Worm (Caenorhabditis elegans) whole organism, early embryonic: ENCODE data around the gene bath-15.

Experiments
- B0310.2 ChIP-seq: sonication (generic microtip); optimal IDR thresholded peaks from 2 replicates; lab custom pipeline; 2016; ENCODE audit warnings: mild to moderate bottlenecking, missing genetic modification characterization, missing compliant biosample characterization
- F13C5.2 ChIP-seq: sonication (generic microtip); optimal IDR thresholded peaks from 2 replicates; lab custom pipeline; 2017; ENCODE audit warnings: mild to moderate bottlenecking, missing genetic modification characterization, inconsistent platforms, missing compliant biosample characterization
- aly-1 ChIP-seq: sonication (generic microtip); optimal IDR thresholded peaks from 2 replicates; lab custom pipeline; 2016; ENCODE audit warnings: missing genetic modification characterization, missing compliant biosample characterization
- ama-1 ChIP-seq: fragments of 150-350 bp; optimal IDR thresholded peaks from 2 replicates; lab custom pipeline; 2014
- ceh-13 ChIP-seq: fragments of 200-800 bp; sonication (Bioruptor generic); optimal IDR thresholded peaks from 2 replicates; lab custom pipeline; 2018; ENCODE audit warnings: mild to moderate bottlenecking, missing genetic modification characterization, missing compliant biosample characterization
- ceh-36 ChIP-seq: sonication (generic microtip); optimal IDR thresholded peaks from 2 replicates; lab custom pipeline; 2016; ENCODE audit warnings: missing genetic modification characterization, inconsistent platforms, missing compliant biosample characterization
- ets-7 ChIP-seq: sonication (generic microtip); optimal IDR thresholded peaks from 2 replicates; lab custom pipeline; 2016; ENCODE audit warnings: missing genotype, missing genetic modification characterization, missing compliant biosample characterization
- flt-1 ChIP-seq: fragments of 200-800 bp; sonication (Bioruptor generic); IDR thresholded peaks from 2 replicates; pipeline ENCODE4 v1.3.6; 2022; ENCODE audit warnings: missing genetic modification characterization, missing compliant biosample characterization
- hmbx-1 ChIP-seq: sonication (generic microtip); optimal IDR thresholded peaks from 2 replicates; lab custom pipeline; 2016; ENCODE audit warnings: mild to moderate bottlenecking, missing genetic modification characterization, missing compliant biosample characterization
- hmg-4 ChIP-seq: fragments of 200-800 bp; sonication (Bioruptor generic); optimal IDR thresholded peaks from 2 replicates; lab custom pipeline; 2018; ENCODE audit warnings: mild to moderate bottlenecking, missing genetic modification characterization, missing compliant biosample characterization
- hnd-1 ChIP-seq: sonication (generic microtip); optimal IDR thresholded peaks from 2 replicates; lab custom pipeline; 2016; ENCODE audit warnings: missing genetic modification characterization, missing compliant biosample characterization
- pes-1 ChIP-seq: fragments of 200-800 bp; sonication (Bioruptor generic); IDR thresholded peaks from 2 replicates; pipeline ENCODE4 v1.3.6; 2022; ENCODE audit warnings: missing genetic modification reagents, missing genetic modification characterization, missing compliant biosample characterization
- scrt-1 ChIP-seq: fragments of 200-800 bp; sonication (Bioruptor generic); IDR thresholded peaks from 2 replicates; pipeline ENCODE4 v1.3.6; 2022; ENCODE audit warnings: missing genetic modification characterization, missing compliant biosample characterization
- sea-1 ChIP-seq: fragments of 200-800 bp; sonication (Bioruptor generic); conservative IDR thresholded peaks from 2 replicates; pipeline ENCODE4 v1.3.6; 2022; ENCODE audit warnings: missing genetic modification characterization, missing compliant biosample characterization
- tbx-11 ChIP-seq: fragments of 200-800 bp; sonication (Bioruptor generic); IDR thresholded peaks from 2 replicates; pipeline ENCODE4 v1.3.6; 2022; ENCODE audit warnings: missing genetic modification characterization, missing compliant biosample characterization
- tbx-37 ChIP-seq: fragments of 200-800 bp; sonication (Bioruptor generic); conservative IDR thresholded peaks from 2 replicates; pipeline ENCODE4 v1.3.6; 2022; ENCODE audit warnings: missing genetic modification reagents, missing genetic modification characterization, missing compliant biosample characterization
- tra-4 ChIP-seq: sonication (generic microtip); optimal IDR thresholded peaks from 2 replicates; lab custom pipeline; 2017; ENCODE audit warnings: missing genetic modification characterization, missing compliant biosample characterization

bath-15 gene

ce11 chrIII:7775983-7776440, at the start of gene bath-15:
Gene bath-15 (minus strand): TSS chrIII:7776033.
- TF ChIP-seq tbx-37 (GFP tag; lab: Robert Waterston, UW) = no peak
- no peak for TF ChIP-seq aly-1 (tag; lab: Kevin White, UChicago)
- TF ChIP-seq ama-1 (lab: Kevin White, UChicago) = no peak
- no peak for TF ChIP-seq pes-1 (GFP tag; lab: Robert Waterston, UW)
- TF ChIP-seq scrt-1 (GFP tag; lab: Robert Waterston, UW) = no peak
- no peak for TF ChIP-seq ceh-13

ce11 chrIII:7824041-7824440, 48.2 kb upstream of the bath-15 start:
- TF ChIP-seq pes-1 (GFP tag; lab: Robert Waterston, UW) (no peak), hmg-4 (GFP tag; lab: Kevin White, UChicago) (no peak), F13C5.2 (tag; lab: Kevin White, UChicago) (no peak), scrt-1 (GFP tag; lab: Robert Waterston, UW) (no peak), tbx-37 (GFP tag; lab: Robert Waterston, UW) (no peak), tra-4 (no peak), ets-7 (tag; lab: Kevin White, UChicago) (no peak), tbx-11 (no peak), flt-1 (GFP tag; lab: Robert Waterston, UW) (no peak), ama-1 (lab: Kevin White, UChicago) (no peak), sea-1 (GFP tag; lab: Robert Waterston, UW) (no peak)

- no peak for TF ChIP-seq tbx-37 (GFP tag; lab: Robert Waterston, UW)
- no peak for TF ChIP-seq aly-1 (tag; lab: Kevin White, UChicago)
- TF ChIP-seq hnd-1 (tag; lab: Kevin White, UChicago) = no peak
- no peak for TF ChIP-seq B0310.2 (tag; lab: Kevin White, UChicago)
- TF ChIP-seq ama-1 (lab: Kevin White, UChicago) = no peak
- no peak for TF ChIP-seq hmbx-1
- TF ChIP-seq ceh-13 = no peak
- TF ChIP-seq sea-1 (GFP tag; lab: Robert Waterston, UW) = no peak
- no peak for TF ChIP-seq flt-1 (GFP tag; lab: Robert Waterston, UW)
- no peak for TF ChIP-seq ets-7 (tag; lab: Kevin White, UChicago)
- TF ChIP-seq scrt-1 (GFP tag; lab: Robert Waterston, UW) = no peak
- TF ChIP-seq pes-1 (GFP tag; lab: Robert Waterston, UW) = no peak
- no peak for TF ChIP-seq F13C5.2 (tag; lab: Kevin White, UChicago)
- TF ChIP-seq ceh-36 (tag; lab: Kevin White, UChicago) = no peak
- TF ChIP-seq hmg-4 (GFP tag; lab: Kevin White, UChicago) = no peak
- TF ChIP-seq tra-4 = no peak
- TF ChIP-seq tbx-11 = no peak
Measured at ce11 chrIII:7823285-7823684, 47.5 kb upstream of the bath-15 start.

- TF ChIP-seq ceh-36 (tag; lab: Kevin White, UChicago) (no peak), flt-1 (GFP tag; lab: Robert Waterston, UW) (no peak), ama-1 (lab: Kevin White, UChicago) (no peak), ceh-13 (no peak), hnd-1 (tag; lab: Kevin White, UChicago) (no peak), B0310.2 (tag; lab: Kevin White, UChicago) (no peak), tra-4 (no peak), ets-7 (tag; lab: Kevin White, UChicago) (no peak), hmbx-1 (no peak), hmg-4 (GFP tag; lab: Kevin White, UChicago) (no peak), tbx-11 (no peak), scrt-1 (GFP tag; lab: Robert Waterston, UW) (no peak), F13C5.2 (tag; lab: Kevin White, UChicago) (no peak), pes-1 (GFP tag; lab: Robert Waterston, UW) (no peak), aly-1 (tag; lab: Kevin White, UChicago) (no peak), sea-1 (GFP tag; lab: Robert Waterston, UW) (no peak), tbx-37 (GFP tag; lab: Robert Waterston, UW) (no peak)
Measured at ce11 chrIII:7819866-7820265, 44.0 kb upstream of the bath-15 start.

- TF ChIP-seq scrt-1 (GFP tag; lab: Robert Waterston, UW) (no peak), ets-7 (tag; lab: Kevin White, UChicago) (no peak), ceh-36 (tag; lab: Kevin White, UChicago) (no peak), hnd-1 (tag; lab: Kevin White, UChicago) (no peak), tbx-11 (no peak), hmbx-1 (no peak), F13C5.2 (tag; lab: Kevin White, UChicago) (no peak), B0310.2 (tag; lab: Kevin White, UChicago) (no peak), aly-1 (tag; lab: Kevin White, UChicago) (no peak), tbx-37 (GFP tag; lab: Robert Waterston, UW) (no peak), pes-1 (GFP tag; lab: Robert Waterston, UW) (no peak), tra-4 (no peak), ceh-13 (no peak), hmg-4 (GFP tag; lab: Kevin White, UChicago) (no peak)
Measured at ce11 chrIII:7818965-7819364, 43.1 kb upstream of the bath-15 start.

ce11 chrIII:7816463-7816862, 40.6 kb upstream of the bath-15 start:
- TF ChIP-seq tbx-37 (GFP tag; lab: Robert Waterston, UW) = no peak
- TF ChIP-seq tbx-11 = no peak
- no peak for TF ChIP-seq ceh-13
- no peak for TF ChIP-seq ama-1 (lab: Kevin White, UChicago)
- TF ChIP-seq tra-4 = no peak
- TF ChIP-seq hnd-1 (tag; lab: Kevin White, UChicago) = no peak
- TF ChIP-seq B0310.2 (tag; lab: Kevin White, UChicago) = no peak
- TF ChIP-seq flt-1 (GFP tag; lab: Robert Waterston, UW) = no peak
- no peak for TF ChIP-seq aly-1 (tag; lab: Kevin White, UChicago)

ce11 chrIII:7815571-7816348, 39.9 kb upstream of the bath-15 start:
- TF ChIP-seq tbx-37 (GFP tag; lab: Robert Waterston, UW) (no peak), ceh-13 (no peak)
